Worm (Caenorhabditis elegans) whole organism, L1 larva: Measurements from ENCODE around the gene algn-6.

ENCODE experiments used
- alr-1 ChIP-seq: fragments of 200-800 bp; sonication (Bioruptor generic); optimal IDR thresholded peaks from 2 replicates; lab custom pipeline; 2018; ENCODE audit warnings: borderline replicate concordance, mild to moderate bottlenecking, missing genetic modification characterization, missing compliant biosample characterization
- ceh-8 ChIP-seq: fragments of 200-800 bp; sonication (Bioruptor generic); optimal IDR thresholded peaks from 2 replicates; lab custom pipeline; 2018; ENCODE audit warnings: mild to moderate bottlenecking, missing genetic modification characterization, moderate library complexity, missing compliant biosample characterization
- fos-1 ChIP-seq: fragments of 150-350 bp; optimal IDR thresholded peaks from 2 replicates; lab custom pipeline; 2014; ENCODE audit warnings: missing biosample characterization, missing genetic modification characterization
- lin-15B ChIP-seq: fragments of 150-350 bp; sonication (generic microtip); optimal IDR thresholded peaks from 3 replicates; lab custom pipeline; 2014; ENCODE audit warnings: missing biosample characterization, missing genetic modification characterization
- sptf-1 ChIP-seq: fragments of 150-350 bp; optimal IDR thresholded peaks from 2 replicates; lab custom pipeline; 2014; ENCODE audit warnings: missing biosample characterization, missing genetic modification characterization

DNA sequence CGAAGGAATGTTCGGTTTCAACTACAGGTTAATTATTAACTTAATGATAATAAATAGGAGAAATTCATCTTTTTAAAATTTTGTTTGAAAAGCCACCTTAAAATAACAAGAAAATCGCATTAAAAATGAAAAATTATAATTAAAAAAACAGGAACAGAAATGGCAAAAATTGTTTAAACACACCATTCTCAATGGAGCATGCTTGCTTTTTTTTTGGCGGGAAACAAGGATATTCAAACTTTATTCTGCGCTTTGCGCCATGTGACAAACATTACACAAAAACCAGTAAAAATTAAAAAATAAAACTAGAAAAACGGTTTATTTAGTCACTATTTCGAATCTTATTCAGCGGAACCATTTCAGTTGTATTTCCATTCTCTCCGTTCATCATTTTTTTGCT, 10.9 kb upstream of the algn-6 start:
- TF ChIP-seq ceh-8 (GFP tag; lab: Kevin White, UChicago) (no peak), fos-1 (no peak), alr-1 (tag; lab: Kevin White, UChicago) (no peak), sptf-1 (tag; lab: Kevin White, UChicago) (no peak), lin-15B (no peak)
